Worm (Caenorhabditis elegans): ENCODE results near the gene ZC239.13.

DNA sequence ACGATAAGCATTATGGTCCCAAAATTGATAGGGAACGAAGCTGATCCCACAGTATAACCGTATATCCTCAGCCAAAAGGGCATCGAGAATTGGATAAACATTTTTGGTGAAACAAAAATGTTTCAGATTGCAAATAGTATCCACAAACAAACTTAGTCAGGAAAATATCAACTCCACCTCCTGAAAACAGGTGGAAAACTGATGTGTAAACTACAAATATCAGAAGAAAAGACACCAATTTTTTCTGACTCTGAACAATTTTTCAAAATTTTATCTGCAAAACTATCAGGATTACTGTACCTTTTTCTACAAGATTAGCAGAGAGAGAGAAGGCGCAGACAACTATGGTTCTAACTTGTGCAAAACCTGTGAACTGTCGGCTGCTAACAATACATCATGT, 20.1 kb downstream of the ZC239.13 start, which contains the start of gene sri-53:
- TF ChIP-seq mcd-1 (GFP tag; IDR thresholded peaks at IDR 0.05) (no peak), snpc-4 (GFP tag; optimal IDR thresholded peaks at IDR 0.05) (no peak), snpc-4 (tag; optimal IDR thresholded peaks at IDR 0.05) (no peak), Y56A3A.18 (GFP tag; IDR thresholded peaks at IDR 0.05) (no peak), F49E8.2 (tag; optimal IDR thresholded peaks at IDR 0.05; ENCODE audit: insufficient read depth) (no peak)

Measured in whole organism, young adult.